Fruit fly (Drosophila melanogaster) whole organism: Measurements from ENCODE around the gene CG31068.

Source experiments
- EcR ChIP-seq, 2 experiments: fragments of >200 bp; optimal IDR thresholded peaks; 2 replicates each; lab custom pipeline; 2017; ENCODE audit warnings: missing biosample characterization in 2 of 2, missing genetic modification characterization in 2 of 2, missing genetic modification reagents in 2 of 2
- pan ChIP-seq: fragments of >200 bp; optimal IDR thresholded peaks from 2 replicates; lab custom pipeline; 2017

- no peak for TF ChIP-seq EcR (GFP tag; optimal IDR thresholded peaks at IDR 0.05; lab: Kevin White, UChicago)
- TF ChIP-seq pan: no peak
Measured at dm6 chr3R:27250907-27251306, 17.4 kb downstream of the CG31068 start, which contains the start of the genes TTLL6B and TfIIA-L.
